Worm (Caenorhabditis elegans): ENCODE results near the gene ZK418.6.

DNA sequence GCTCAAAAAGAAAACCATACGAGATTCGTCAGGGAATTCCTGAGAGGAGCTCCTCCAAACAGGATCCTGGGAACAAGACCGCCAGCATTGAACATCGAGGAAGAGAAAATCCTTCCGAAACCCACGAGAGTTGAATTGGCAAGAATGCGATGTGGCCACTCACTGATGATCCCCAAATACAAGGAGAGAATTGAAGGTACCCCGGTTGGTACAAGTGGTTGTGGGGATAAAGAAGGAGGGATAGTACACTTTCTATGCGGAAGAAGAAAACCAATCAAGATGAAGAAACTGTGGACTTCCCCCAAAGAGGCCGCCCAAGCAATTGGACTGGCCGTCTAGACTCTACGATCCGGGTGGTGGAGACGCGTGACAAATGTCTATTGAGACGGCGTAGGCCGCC lies 15.6 kb downstream of the ZK418.6 start:
- TF ChIP-seq nhr-11 (tag; optimal IDR thresholded peaks at IDR 0.05) = no peak
- TF ChIP-seq unc-62 (GFP tag; optimal IDR thresholded peaks at IDR 0.05) = no peak
- no peak for TF ChIP-seq unc-130 (tag; optimal IDR thresholded peaks at IDR 0.05)
- TF ChIP-seq sox-4 (tag; optimal IDR thresholded peaks at IDR 0.05) = no peak
- no peak for TF ChIP-seq aly-2 (tag; optimal IDR thresholded peaks at IDR 0.05)
- no peak for TF ChIP-seq nhr-76 (tag; optimal IDR thresholded peaks at IDR 0.05)
- TF ChIP-seq mdl-1 (tag; optimal IDR thresholded peaks at IDR 0.05) = no peak
- no peak for TF ChIP-seq F16B12.6 (tag; optimal IDR thresholded peaks at IDR 0.05)
- TF ChIP-seq tbx-2 (tag; optimal IDR thresholded peaks at IDR 0.05) = no peak
- TF ChIP-seq zag-1 (tag; optimal IDR thresholded peaks at IDR 0.05) = no peak
- no peak for TF ChIP-seq ama-1 (optimal IDR thresholded peaks at IDR 0.05)
- TF ChIP-seq lin-39 (tag; optimal IDR thresholded peaks at IDR 0.05) = no peak
- no peak for TF ChIP-seq pqm-1 (tag; optimal IDR thresholded peaks at IDR 0.05)
- no peak for TF ChIP-seq mab-9 (GFP tag; IDR thresholded peaks at IDR 0.05)
